Fruit fly (Drosophila melanogaster): Measurements from ENCODE around the gene Edg84A.

DNA sequence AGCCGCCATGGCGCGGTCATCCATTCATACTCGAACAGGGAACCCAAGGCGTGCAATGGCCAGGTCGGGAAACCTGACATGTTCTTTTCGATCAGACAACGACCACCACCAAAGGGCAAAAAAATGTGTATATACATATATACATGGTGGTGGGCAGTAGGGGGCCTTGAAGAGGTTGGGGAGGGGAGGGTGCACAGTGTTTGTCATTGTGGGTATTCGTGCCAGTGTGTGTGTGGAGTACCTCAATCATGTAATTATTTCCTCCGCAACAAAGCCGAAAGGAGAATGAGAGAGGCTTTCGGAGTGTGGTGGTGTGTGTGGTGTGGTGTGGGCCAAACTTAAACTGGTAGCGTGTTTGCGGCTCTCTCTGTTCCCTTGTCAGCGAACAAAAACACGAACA lies 41.9 kb downstream of the Edg84A start:
- TF ChIP-seq Myc (optimal IDR thresholded peaks at IDR 0.05) (no peak), ey (GFP tag; optimal IDR thresholded peaks at IDR 0.05) (no peak), lola (GFP tag; optimal IDR thresholded peaks at IDR 0.05) (no peak), N (GFP tag; optimal IDR thresholded peaks at IDR 0.05) (no peak), sage (GFP tag; optimal IDR thresholded peaks at IDR 0.05) (no peak), foxo (GFP tag; optimal IDR thresholded peaks at IDR 0.05) (no peak), OdsH (GFP tag; optimal IDR thresholded peaks at IDR 0.05) (no peak), h (GFP tag; optimal IDR thresholded peaks at IDR 0.05) (no peak), HLH106 (tag; optimal IDR thresholded peaks at IDR 0.05) (no peak), sv (GFP tag; optimal IDR thresholded peaks at IDR 0.05) (no peak), br (GFP tag; optimal IDR thresholded peaks at IDR 0.05) (no peak), Sp1 (GFP tag; optimal IDR thresholded peaks at IDR 0.05) (no peak), Dfd (GFP tag; optimal IDR thresholded peaks at IDR 0.05) (no peak)

All from whole organism, wandering third instar larva.